Fruit fly (Drosophila melanogaster) whole organism, embryonic: ENCODE measurements around the gene CG31792.

ENCODE experiments used
- B-H1 ChIP-seq: fragments of 200-800 bp; sonication (Bioruptor generic); IDR thresholded peaks from 3 replicates; pipeline ENCODE4 v1.3.6; 2022; ENCODE audit warnings: missing biosample characterization, missing genetic modification characterization
- Bgb ChIP-seq: fragments of 200-800 bp; sonication (Bioruptor generic); IDR thresholded peaks from 2 replicates; pipeline ENCODE4 v1.3.6; 2022; ENCODE audit warnings: missing biosample characterization, missing genetic modification characterization; ENCODE audit not compliant: partially characterized antibody
- Bteb2 ChIP-seq: fragments of 200-800 bp; sonication (Bioruptor generic); optimal IDR thresholded peaks from 2 replicates; lab custom pipeline; 2016; ENCODE audit warnings: missing biosample characterization, missing genetic modification characterization
- CG10431 ChIP-seq: fragments of 200-800 bp; sonication (Bioruptor generic); optimal IDR thresholded peaks from 3 replicates; lab custom pipeline; 2018; ENCODE audit warnings: missing biosample characterization, mild to moderate bottlenecking, missing genetic modification characterization
- CG11456 ChIP-seq: fragments of 200-800 bp; sonication (Bioruptor generic); IDR thresholded peaks from 3 replicates; pipeline ENCODE4 v1.3.6; 2022; ENCODE audit warnings: missing biosample characterization, missing genetic modification characterization
- CG11504 ChIP-seq: fragments of 200-800 bp; sonication (Bioruptor generic); optimal IDR thresholded peaks from 3 replicates; lab custom pipeline; 2019; ENCODE audit warnings: missing biosample characterization, mild to moderate bottlenecking, missing genetic modification characterization, moderate library complexity
- CG12299 ChIP-seq: fragments of 200-800 bp; sonication (Bioruptor generic); optimal IDR thresholded peaks from 2 replicates; lab custom pipeline; 2018; ENCODE audit warnings: missing biosample characterization, mild to moderate bottlenecking, missing genetic modification characterization
- CG13123 ChIP-seq: fragments of 200-800 bp; sonication (Bioruptor generic); optimal IDR thresholded peaks from 2 replicates; lab custom pipeline; 2016; ENCODE audit warnings: missing biosample characterization, missing genetic modification characterization
- CG14710 ChIP-seq: fragments of 200-800 bp; sonication (Bioruptor generic); optimal IDR thresholded peaks from 3 replicates; lab custom pipeline; 2019; ENCODE audit warnings: missing biosample characterization, mild to moderate bottlenecking, missing genetic modification characterization, moderate library complexity
- CG1529 ChIP-seq: fragments of 200-800 bp; sonication (Bioruptor generic); optimal IDR thresholded peaks from 3 replicates; lab custom pipeline; 2018; ENCODE audit warnings: missing biosample characterization, missing genetic modification characterization
- CG1832 ChIP-seq: fragments of 200-800 bp; sonication (Bioruptor generic); optimal IDR thresholded peaks from 2 replicates; lab custom pipeline; 2017; ENCODE audit warnings: missing biosample characterization, mild to moderate bottlenecking, missing genetic modification characterization, inconsistent platforms
- CG2120 ChIP-seq: fragments of 200-800 bp; sonication (Bioruptor generic); optimal IDR thresholded peaks from 3 replicates; lab custom pipeline; 2016; ENCODE audit warnings: missing biosample characterization, missing genetic modification characterization
- CG2129 ChIP-seq: fragments of 200-800 bp; sonication (Bioruptor generic); IDR thresholded peaks from 2 replicates; pipeline ENCODE4 v1.3.6; 2022; ENCODE audit warnings: missing biosample characterization, missing genetic modification characterization; ENCODE audit not compliant: partially characterized antibody
- CG34224 ChIP-seq: fragments of 200-800 bp; sonication (Bioruptor generic); IDR thresholded peaks from 3 replicates; pipeline ENCODE4 v1.3.6; 2022; ENCODE audit warnings: missing biosample characterization, missing genetic modification characterization; ENCODE audit not compliant: partially characterized antibody
- CG34422 ChIP-seq: fragments of 200-800 bp; sonication (Bioruptor generic); IDR thresholded peaks from 3 replicates; pipeline ENCODE4 v1.3.6; 2022; ENCODE audit warnings: missing biosample characterization, missing genetic modification characterization
- CG4360 ChIP-seq: fragments of 200-800 bp; sonication (Bioruptor generic); IDR thresholded peaks from 2 replicates; pipeline ENCODE4 v1.3.6; 2022; ENCODE audit warnings: missing biosample characterization, missing genetic modification characterization
- D ChIP-seq, 2 experiments: fragments of 200-800 bp in 1 of 2; fragments of >200 bp in 1 of 2; sonication (Bioruptor generic) in 1 of 2; optimal IDR thresholded peaks; 2 replicates in 1 of 2; 3 replicates in 1 of 2; lab custom pipeline; 2017; ENCODE audit warnings: mild to moderate bottlenecking in 1 of 2, missing biosample characterization in 1 of 2, missing genetic modification characterization in 1 of 2, missing genetic modification reagents in 1 of 2
- Doc3 ChIP-seq: fragments of 200-800 bp; sonication (Bioruptor generic); IDR thresholded peaks from 3 replicates; pipeline ENCODE4 v1.3.6; 2022; ENCODE audit warnings: missing biosample characterization, missing genetic modification characterization; ENCODE audit not compliant: partially characterized antibody
- Dref ChIP-seq: fragments of 200-800 bp; sonication (Bioruptor generic); IDR thresholded peaks from 2 replicates; pipeline ENCODE4 v1.3.6; 2022; ENCODE audit warnings: missing biosample characterization, missing genetic modification characterization
- Hand ChIP-seq: fragments of 200-800 bp; sonication (Bioruptor generic); optimal IDR thresholded peaks from 2 replicates; lab custom pipeline; 2017; ENCODE audit warnings: mild to moderate bottlenecking, missing biosample characterization, missing genetic modification reagents, missing genetic modification characterization
- Hr51 ChIP-seq, 2 experiments: fragments of 200-800 bp; sonication (Bioruptor generic); optimal IDR thresholded peaks; 2 replicates in 1 of 2; 3 replicates in 1 of 2; lab custom pipeline; 2016 to 2018; ENCODE audit warnings: missing biosample characterization in 2 of 2, missing genetic modification characterization in 2 of 2, mild to moderate bottlenecking in 1 of 2, moderate library complexity in 1 of 2
- MBD-R2 ChIP-seq: fragments of 200-800 bp; sonication (Bioruptor generic); IDR thresholded peaks from 2 replicates; pipeline ENCODE4 v1.3.6; 2022; ENCODE audit warnings: missing biosample characterization, missing genetic modification characterization
- Med ChIP-seq: fragments of 200-800 bp; sonication (Bioruptor generic); peaks from one replicate; lab custom pipeline; 2016; ENCODE audit warnings: missing biosample characterization, missing genetic modification characterization, mild to moderate bottlenecking, inconsistent platforms, moderate library complexity
- Nf-YC ChIP-seq: fragments of 200-800 bp; optimal IDR thresholded peaks from 3 replicates; lab custom pipeline; 2019; ENCODE audit warnings: missing biosample characterization, mild to moderate bottlenecking, missing genetic modification characterization, moderate library complexity
- Pdp1 ChIP-seq, 2 experiments: fragments of 200-800 bp; sonication (Bioruptor generic); optimal IDR thresholded peaks; 3 replicates each; lab custom pipeline; 2016; ENCODE audit warnings: missing biosample characterization in 2 of 2, missing genetic modification characterization in 2 of 2, mild to moderate bottlenecking in 1 of 2, moderate library complexity in 1 of 2
- Sox100B ChIP-seq: fragments of 200-800 bp; sonication (Bioruptor generic); optimal IDR thresholded peaks from 3 replicates; lab custom pipeline; 2018; ENCODE audit warnings: missing biosample characterization, mild to moderate bottlenecking, missing genetic modification characterization
- YL-1 ChIP-seq: fragments of 200-800 bp; sonication (Bioruptor generic); optimal IDR thresholded peaks from 3 replicates; lab custom pipeline; 2017; ENCODE audit warnings: missing biosample characterization, mild to moderate bottlenecking, missing genetic modification characterization
- ab ChIP-seq: fragments of 200-800 bp; sonication (Bioruptor generic); optimal IDR thresholded peaks from 2 replicates; lab custom pipeline; 2016; ENCODE audit warnings: missing biosample characterization, missing genetic modification characterization
- cas ChIP-seq: fragments of 200-800 bp; sonication (Bioruptor generic); IDR thresholded peaks from 2 replicates; pipeline ENCODE4 v1.3.6; 2022; ENCODE audit warnings: missing biosample characterization, missing genetic modification characterization
- cg ChIP-seq: fragments of 200-800 bp; sonication (Bioruptor generic); optimal IDR thresholded peaks from 3 replicates; lab custom pipeline; 2019; ENCODE audit warnings: missing biosample characterization, mild to moderate bottlenecking, missing genetic modification characterization, moderate library complexity
- chm ChIP-seq: fragments of 200-800 bp; sonication (Bioruptor generic); IDR thresholded peaks from 2 replicates; pipeline ENCODE4 v1.3.6; 2022; ENCODE audit warnings: missing biosample characterization, missing genetic modification characterization
- chn ChIP-seq: fragments of 200-800 bp; sonication (Bioruptor generic); optimal IDR thresholded peaks from 2 replicates; lab custom pipeline; 2016; ENCODE audit warnings: missing biosample characterization, missing genetic modification characterization
- dm ChIP-seq: fragments of 200-800 bp; sonication (Bioruptor generic); optimal IDR thresholded peaks from 3 replicates; lab custom pipeline; 2016; ENCODE audit warnings: missing biosample characterization, missing genetic modification characterization
- dpn ChIP-seq, 2 experiments: fragments of 200-800 bp; sonication (Bioruptor generic); optimal IDR thresholded peaks; 3 replicates each; lab custom pipeline; 2016; ENCODE audit warnings: missing biosample characterization in 2 of 2, missing genetic modification characterization in 2 of 2
- fd3F ChIP-seq: fragments of 200-800 bp; sonication (Bioruptor generic); optimal IDR thresholded peaks from 2 replicates; lab custom pipeline; 2018; ENCODE audit warnings: missing biosample characterization, mild to moderate bottlenecking, missing genetic modification characterization, moderate library complexity
- gro ChIP-seq: fragments of 200-800 bp; sonication (Bioruptor generic); optimal IDR thresholded peaks from 2 replicates; lab custom pipeline; 2016; ENCODE audit warnings: missing biosample characterization, missing genetic modification characterization
- kni ChIP-seq: fragments of 200-800 bp; sonication (Bioruptor generic); optimal IDR thresholded peaks from 3 replicates; lab custom pipeline; 2017; ENCODE audit warnings: mild to moderate bottlenecking, missing biosample characterization, missing genetic modification reagents, missing genetic modification characterization
- mirr ChIP-seq: fragments of 200-800 bp; sonication (Bioruptor generic); optimal IDR thresholded peaks from 3 replicates; lab custom pipeline; 2018; ENCODE audit warnings: missing biosample characterization, mild to moderate bottlenecking, missing genetic modification characterization
- nerfin-2 ChIP-seq: fragments of 200-800 bp; sonication (Bioruptor generic); IDR thresholded peaks from 2 replicates; pipeline ENCODE4 v1.3.6; 2022; ENCODE audit warnings: missing biosample characterization, missing genetic modification characterization; ENCODE audit not compliant: partially characterized antibody
- pfk ChIP-seq: fragments of 200-800 bp; sonication (Bioruptor generic); optimal IDR thresholded peaks from 2 replicates; lab custom pipeline; 2018; ENCODE audit warnings: missing biosample characterization, mild to moderate bottlenecking, missing genetic modification characterization, moderate library complexity
- pnt ChIP-seq: fragments of 200-800 bp; sonication (Bioruptor generic); optimal IDR thresholded peaks from 3 replicates; lab custom pipeline; 2016; ENCODE audit warnings: missing biosample characterization, missing genetic modification characterization
- ranshi ChIP-seq: fragments of 200-800 bp; sonication (Bioruptor generic); IDR thresholded peaks from 2 replicates; pipeline ENCODE4 v1.3.6; 2022; ENCODE audit warnings: missing biosample characterization, missing genetic modification characterization
- sens ChIP-seq: fragments of 200-800 bp; sonication (Bioruptor generic); peaks from one replicate; lab custom pipeline; 2016; ENCODE audit warnings: missing biosample characterization, missing genetic modification characterization
- tap ChIP-seq: fragments of 200-800 bp; optimal IDR thresholded peaks from 3 replicates; lab custom pipeline; 2019; ENCODE audit warnings: missing biosample characterization, mild to moderate bottlenecking, missing genetic modification characterization, moderate library complexity
- tll ChIP-seq, 2 experiments: fragments of 200-800 bp in 1 of 2; fragments of >200 bp in 1 of 2; sonication (Bioruptor generic) in 1 of 2; optimal IDR thresholded peaks; 2 replicates each; lab custom pipeline; 2017 to 2019; ENCODE audit warnings: missing biosample characterization in 2 of 2, missing genetic modification characterization in 2 of 2, mild to moderate bottlenecking in 1 of 2, moderate library complexity in 1 of 2
- trem ChIP-seq: fragments of 200-800 bp; optimal IDR thresholded peaks from 3 replicates; lab custom pipeline; 2019; ENCODE audit warnings: missing biosample characterization, mild to moderate bottlenecking, missing genetic modification characterization, moderate library complexity
- unc-4 ChIP-seq: fragments of 200-800 bp; sonication (Bioruptor generic); IDR thresholded peaks from 2 replicates; pipeline ENCODE4 v1.3.6; 2022; ENCODE audit warnings: missing biosample characterization, missing genetic modification characterization; ENCODE audit not compliant: partially characterized antibody
- vfl ChIP-seq: fragments of 200-800 bp; sonication (Bioruptor generic); optimal IDR thresholded peaks from 2 replicates; lab custom pipeline; 2016; ENCODE audit warnings: missing biosample characterization, missing genetic modification characterization
- zen2 ChIP-seq: fragments of 200-800 bp; sonication (Bioruptor generic); IDR thresholded peaks from 3 replicates; pipeline ENCODE4 v1.3.6; 2022; ENCODE audit warnings: missing biosample characterization, missing genetic modification characterization; ENCODE audit not compliant: partially characterized antibody

Gene CG31792

DNA sequence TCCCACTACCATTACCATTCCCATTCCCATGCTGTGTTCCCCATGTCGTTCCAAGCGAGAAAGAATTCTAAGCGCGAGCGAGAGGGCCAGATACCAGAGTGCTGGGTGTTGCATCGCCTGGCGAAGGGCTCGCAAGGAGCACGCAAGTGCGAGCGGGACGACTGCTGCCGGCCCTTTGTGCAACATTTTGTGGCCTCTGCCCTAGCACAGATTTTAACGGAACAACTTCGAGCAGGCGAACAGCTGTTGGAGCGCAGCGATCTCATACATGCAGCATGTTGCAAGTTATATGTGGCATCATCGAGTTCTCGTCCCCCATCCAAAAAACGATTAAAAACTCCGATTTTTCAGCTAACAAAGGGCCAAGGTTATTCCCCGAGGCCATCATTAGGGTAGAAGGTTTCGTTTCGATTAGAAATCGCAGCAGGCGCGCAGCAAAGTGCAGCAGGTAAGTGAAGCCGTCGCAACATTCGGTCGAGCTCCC is 49.7 kb upstream of the CG31792 start (continued):
- no peak for TF ChIP-seq CG12299 (tag; lab: Kevin White, UChicago)
- peak; percentile 93 for TF ChIP-seq D (optimal IDR thresholded peaks at IDR 0.05; lab: Kevin White, UChicago)
- TF ChIP-seq D (GFP tag; optimal IDR thresholded peaks at IDR 0.05; lab: Kevin White, UChicago), result no peak
- TF ChIP-seq ab (GFP tag; lab: Kevin White, UChicago), result no peak
- TF ChIP-seq unc-4 (GFP tag; lab: Robert Waterston, UW), result 0 out of 2 replicates have a peak, but pooled peaks have one; percentile 22
- peak; percentile 27; the same call in 1 of the 3 replicates for TF ChIP-seq zen2 (GFP tag; lab: Robert Waterston, UW)
- no peak for TF ChIP-seq cas (GFP tag; lab: Robert Waterston, UW)
- TF ChIP-seq tap (tag; lab: Kevin White, UChicago), result no peak
- TF ChIP-seq CG34422 (GFP tag; lab: Robert Waterston, UW), result no peak
- no peak for TF ChIP-seq CG4360
- TF ChIP-seq vfl (GFP tag; lab: Kevin White, UChicago), result no peak
- TF ChIP-seq YL-1 (GFP tag; lab: Kevin White, UChicago), result no peak
- TF ChIP-seq Sox100B (GFP tag; lab: Kevin White, UChicago), result no peak
- TF ChIP-seq Med (GFP tag; lab: Kevin White, UChicago), result peak; percentile 37
- peak; percentile 95 for TF ChIP-seq pfk (GFP tag; lab: Kevin White, UChicago)
- peak; percentile 47; the same call in 1 of the 3 replicates for TF ChIP-seq Doc3 (GFP tag; lab: Robert Waterston, UW)
- no peak for TF ChIP-seq CG13123 (GFP tag; lab: Kevin White, UChicago)
- TF ChIP-seq sens (GFP tag; lab: Kevin White, UChicago), result peak; percentile 61
- no peak for TF ChIP-seq Hr51 (GFP tag; optimal IDR thresholded peaks at IDR 0.05; lab: Kevin White, UChicago)
- no peak for TF ChIP-seq B-H1 (GFP tag; lab: Robert Waterston, UW)
- TF ChIP-seq CG11504, result peak; percentile 99
- no peak for TF ChIP-seq CG2120 (GFP tag; lab: Kevin White, UChicago)
- TF ChIP-seq mirr (GFP tag; lab: Kevin White, UChicago), result no peak
- no peak for TF ChIP-seq fd3F
- TF ChIP-seq cg (GFP tag; lab: Kevin White, UChicago), result peak; percentile 35
- no peak for TF ChIP-seq Pdp1 (GFP tag; optimal IDR thresholded peaks at IDR 0.05; lab: Kevin White, UChicago)
- peak; percentile 95 for TF ChIP-seq CG1832
- TF ChIP-seq Hand (GFP tag; lab: Kevin White, UChicago), result no peak
- TF ChIP-seq tll (GFP tag; optimal IDR thresholded peaks at IDR 0.05; lab: Kevin White, UChicago), result peak in 1 of 2 experiments; percentile 22
- no peak for TF ChIP-seq pnt
- TF ChIP-seq nerfin-2 (GFP tag; lab: Robert Waterston, UW), result peak; percentile 44; the same call in 1 of the 2 replicates
- no peak for TF ChIP-seq ranshi (GFP tag; lab: Robert Waterston, UW)
- TF ChIP-seq Dref (GFP tag; lab: Robert Waterston, UW), result 0 out of 2 replicates have a peak, but pooled peaks have one; percentile 23
- TF ChIP-seq Bteb2 (GFP tag; lab: Kevin White, UChicago), result no peak
- TF ChIP-seq gro (GFP tag; lab: Kevin White, UChicago), result no peak
- TF ChIP-seq chn, result peak; percentile 37
- no peak for TF ChIP-seq CG1529 (GFP tag; lab: Kevin White, UChicago)
- TF ChIP-seq trem (tag; lab: Kevin White, UChicago), result no peak
- TF ChIP-seq MBD-R2, result no peak
- TF ChIP-seq CG14710, result no peak
- TF ChIP-seq CG2129 (GFP tag; lab: Robert Waterston, UW), result no peak
- no peak for TF ChIP-seq dpn (GFP tag; optimal IDR thresholded peaks at IDR 0.05; lab: Kevin White, UChicago)
- no peak for TF ChIP-seq CG11456
- TF ChIP-seq CG34224 (GFP tag; lab: Robert Waterston, UW), result 0 out of 3 replicates have a peak, but pooled peaks have one; percentile 12
- no peak for TF ChIP-seq CG10431
- no peak for TF ChIP-seq chm
- TF ChIP-seq dm (GFP tag; lab: Kevin White, UChicago), result no peak
- 0 out of 2 replicates have a peak, but pooled peaks have one; percentile 18 for TF ChIP-seq Bgb
- peak; percentile 100 for TF ChIP-seq kni (GFP tag; lab: Kevin White, UChicago)
- TF ChIP-seq Nf-YC (tag; lab: Kevin White, UChicago), result peak; percentile 10
